Worm (Caenorhabditis elegans) whole organism, early embryonic: ENCODE data around the gene C01G10.4.
A peak's percentile ranks its signal among the peaks of the same experiment; 100 is the strongest.

ENCODE experiments used
- ceh-36 ChIP-seq: sonication (generic microtip); optimal IDR thresholded peaks from 2 replicates; lab custom pipeline; 2016; ENCODE audit warnings: missing genetic modification characterization, inconsistent platforms, missing compliant biosample characterization
- tbx-37 ChIP-seq: fragments of 200-800 bp; sonication (Bioruptor generic); conservative IDR thresholded peaks from 2 replicates; pipeline ENCODE4 v1.3.6; 2022; ENCODE audit warnings: missing genetic modification reagents, missing genetic modification characterization, missing compliant biosample characterization

The C01G10.4 gene

DNA sequence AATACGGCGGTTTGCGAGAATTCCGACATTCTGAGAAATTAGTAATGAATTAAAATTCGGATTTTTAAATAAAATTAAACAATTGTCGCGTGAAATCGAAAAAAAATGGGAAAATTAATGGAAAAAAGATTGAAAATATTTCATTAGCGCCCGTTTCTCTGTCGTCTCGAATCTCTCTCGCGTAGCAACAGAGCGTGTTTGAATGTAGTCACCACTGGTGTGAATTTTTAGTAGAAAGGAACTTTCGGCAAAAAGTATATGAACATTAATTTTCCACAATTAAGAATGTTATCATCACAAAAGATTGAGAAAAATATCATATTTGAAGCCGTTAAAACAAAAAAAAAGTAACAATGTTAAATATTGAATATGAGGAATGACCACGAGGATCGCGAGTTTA is 47.2 kb downstream of the C01G10.4 start, which contains the start of gene aipl-1:
Gene aipl-1, minus strand, starts transcription at position 30 of the 400 bp plus-strand sequence.
- TF ChIP-seq tbx-37 (GFP tag; lab: Robert Waterston, UW) (peak; percentile 42; the same call in 1 of the 2 replicates), ceh-36 (tag; lab: Kevin White, UChicago) (no peak)
